Fruit fly (Drosophila melanogaster) whole organism, embryonic: ENCODE measurements around the gene Dbp21E2.

Experiments used
- Aef1 ChIP-seq: fragments of 200-800 bp; sonication (Bioruptor generic); IDR thresholded peaks from 3 replicates; pipeline ENCODE4 v1.3.6; 2022; ENCODE audit warnings: missing biosample characterization, missing genetic modification characterization
- CG10274 ChIP-seq: fragments of 200-800 bp; sonication (Bioruptor generic); optimal IDR thresholded peaks from 3 replicates; lab custom pipeline; 2017; ENCODE audit warnings: missing biosample characterization, mild to moderate bottlenecking, missing genetic modification characterization
- CG11093 ChIP-seq: fragments of 200-800 bp; sonication (Bioruptor generic); IDR thresholded peaks from 3 replicates; pipeline ENCODE4 v1.3.6; 2022; ENCODE audit warnings: missing biosample characterization, missing genetic modification characterization
- CG12769 ChIP-seq: fragments of 200-800 bp; sonication (Bioruptor generic); optimal IDR thresholded peaks from 2 replicates; lab custom pipeline; 2019; ENCODE audit warnings: missing biosample characterization, mild to moderate bottlenecking, missing genetic modification characterization, moderate library complexity
- CG17361 ChIP-seq: fragments of 200-800 bp; sonication (Bioruptor generic); IDR thresholded peaks from 3 replicates; pipeline ENCODE4 v1.3.6; 2022; ENCODE audit warnings: missing biosample characterization, missing genetic modification characterization
- CG18011 ChIP-seq: fragments of 200-800 bp; sonication (Bioruptor generic); optimal IDR thresholded peaks from 2 replicates; lab custom pipeline; 2017; ENCODE audit warnings: missing biosample characterization, missing genetic modification characterization, mild to moderate bottlenecking, moderate library complexity, missing genotype
- CG2120 ChIP-seq: fragments of 200-800 bp; sonication (Bioruptor generic); optimal IDR thresholded peaks from 3 replicates; lab custom pipeline; 2016; ENCODE audit warnings: missing biosample characterization, missing genetic modification characterization
- CG32772 ChIP-seq: fragments of 200-800 bp; sonication (Bioruptor generic); IDR thresholded peaks from 2 replicates; pipeline ENCODE4 v1.3.6; 2022; ENCODE audit warnings: missing biosample characterization, missing genetic modification characterization
- CG3281 ChIP-seq: fragments of 200-800 bp; sonication (Bioruptor generic); optimal IDR thresholded peaks from 3 replicates; lab custom pipeline; 2017; ENCODE audit warnings: missing biosample characterization, mild to moderate bottlenecking, missing genetic modification characterization
- CG3407 ChIP-seq: fragments of 200-800 bp; sonication (Bioruptor generic); optimal IDR thresholded peaks from 2 replicates; lab custom pipeline; 2018; ENCODE audit warnings: missing biosample characterization, mild to moderate bottlenecking, missing genetic modification characterization
- CG3726 ChIP-seq: fragments of 200-800 bp; sonication (Bioruptor generic); IDR thresholded peaks from 3 replicates; pipeline ENCODE4, ENCODE4 v1.3.6; 2022; ENCODE audit warnings: missing biosample characterization, missing genetic modification characterization
- CG4854 ChIP-seq: fragments of 200-800 bp; sonication (Bioruptor generic); optimal IDR thresholded peaks from 2 replicates; lab custom pipeline; 2016; ENCODE audit warnings: missing biosample characterization, missing genetic modification characterization, inconsistent platforms
- CG6689 ChIP-seq: fragments of 200-800 bp; sonication (Bioruptor generic); IDR thresholded peaks from 2 replicates; pipeline ENCODE4 v1.3.6; 2022; ENCODE audit warnings: missing biosample characterization, missing genetic modification characterization
- CG8765 ChIP-seq: fragments of 200-800 bp; sonication (Bioruptor generic); IDR thresholded peaks from 2 replicates; pipeline ENCODE4 v1.3.6; 2022; ENCODE audit warnings: missing biosample characterization, missing genetic modification characterization
- Drgx ChIP-seq: fragments of 200-800 bp; sonication (Bioruptor generic); IDR thresholded peaks from 2 replicates; pipeline ENCODE4 v1.3.6; 2022; ENCODE audit warnings: missing biosample characterization, missing genetic modification characterization
- Ets65A ChIP-seq: fragments of 200-800 bp; sonication (Bioruptor generic); peaks from one replicate; lab custom pipeline; 2016; ENCODE audit warnings: missing biosample characterization, missing genetic modification characterization
- H2.0 ChIP-seq: fragments of 200-800 bp; sonication (Bioruptor generic); IDR thresholded peaks from 2 replicates; pipeline ENCODE4 v1.3.6; 2022; ENCODE audit warnings: missing biosample characterization, missing genetic modification characterization
- HLH3B ChIP-seq: fragments of 200-800 bp; sonication (Bioruptor generic); IDR thresholded peaks from 2 replicates; pipeline ENCODE4 v1.3.6; 2022; ENCODE audit warnings: missing biosample characterization, missing genetic modification characterization
- Hand ChIP-seq: fragments of 200-800 bp; sonication (Bioruptor generic); optimal IDR thresholded peaks from 2 replicates; lab custom pipeline; 2017; ENCODE audit warnings: mild to moderate bottlenecking, missing biosample characterization, missing genetic modification reagents, missing genetic modification characterization
- HmgZ ChIP-seq: fragments of 200-800 bp; sonication (Bioruptor generic); optimal IDR thresholded peaks from 2 replicates; lab custom pipeline; 2018; ENCODE audit warnings: missing biosample characterization, mild to moderate bottlenecking, missing genetic modification characterization
- Hmr ChIP-seq: fragments of 200-800 bp; sonication (Bioruptor generic); optimal IDR thresholded peaks from 3 replicates; lab custom pipeline; 2017; ENCODE audit warnings: mild to moderate bottlenecking, missing biosample characterization, missing genetic modification reagents, missing genetic modification characterization
- Hr51 ChIP-seq, 2 experiments: fragments of 200-800 bp; sonication (Bioruptor generic); optimal IDR thresholded peaks; 2 replicates in 1 of 2; 3 replicates in 1 of 2; lab custom pipeline; 2016 to 2018; ENCODE audit warnings: missing biosample characterization in 2 of 2, missing genetic modification characterization in 2 of 2, mild to moderate bottlenecking in 1 of 2, moderate library complexity in 1 of 2
- Lhr ChIP-seq: fragments of 200-800 bp; sonication (Bioruptor generic); optimal IDR thresholded peaks from 3 replicates; lab custom pipeline; 2017; ENCODE audit warnings: mild to moderate bottlenecking, missing biosample characterization, missing genetic modification reagents, missing genetic modification characterization
- Med ChIP-seq: fragments of 200-800 bp; sonication (Bioruptor generic); peaks from one replicate; lab custom pipeline; 2016; ENCODE audit warnings: missing biosample characterization, missing genetic modification characterization, mild to moderate bottlenecking, inconsistent platforms, moderate library complexity
- PHDP ChIP-seq: fragments of 200-800 bp; sonication (Bioruptor generic); optimal IDR thresholded peaks from 3 replicates; lab custom pipeline; 2018; ENCODE audit warnings: missing biosample characterization, mild to moderate bottlenecking, missing genetic modification characterization, moderate library complexity
- Six4 ChIP-seq: fragments of 200-800 bp; sonication (Bioruptor generic); optimal IDR thresholded peaks from 2 replicates; lab custom pipeline; 2016; ENCODE audit warnings: missing biosample characterization, missing genetic modification characterization
- Sox102F ChIP-seq: fragments of 200-800 bp; sonication (Bioruptor generic); optimal IDR thresholded peaks from 2 replicates; lab custom pipeline; 2018; ENCODE audit warnings: missing biosample characterization, mild to moderate bottlenecking, missing genetic modification characterization, moderate library complexity
- Tbp ChIP-seq: fragments of >200 bp; optimal IDR thresholded peaks from 2 replicates; lab custom pipeline; 2018; ENCODE audit warnings: missing biosample characterization, missing genetic modification characterization
- bsh ChIP-seq, 2 experiments: fragments of 200-800 bp; sonication (Bioruptor generic); optimal IDR thresholded peaks; 2 replicates each; lab custom pipeline; 2017 to 2018; ENCODE audit warnings: mild to moderate bottlenecking in 2 of 2, missing biosample characterization in 2 of 2, missing genetic modification characterization in 2 of 2, moderate library complexity in 1 of 2
- gem ChIP-seq: fragments of 200-800 bp; sonication (Bioruptor generic); optimal IDR thresholded peaks from 2 replicates; lab custom pipeline; 2019; ENCODE audit warnings: missing biosample characterization, mild to moderate bottlenecking, missing genetic modification characterization, moderate library complexity
- grau ChIP-seq: fragments of 200-800 bp; optimal IDR thresholded peaks from 3 replicates; lab custom pipeline; 2019; ENCODE audit warnings: missing biosample characterization, mild to moderate bottlenecking, missing genetic modification characterization, moderate library complexity
- grn ChIP-seq: fragments of 200-800 bp; sonication (Bioruptor generic); optimal IDR thresholded peaks from 3 replicates; lab custom pipeline; 2017; ENCODE audit warnings: missing biosample characterization, missing genetic modification characterization
- hb ChIP-seq: fragments of 200-800 bp; sonication (Bioruptor generic); IDR thresholded peaks from 3 replicates; pipeline ENCODE4 v1.3.6; 2022; ENCODE audit warnings: missing biosample characterization, missing genetic modification characterization; ENCODE audit not compliant: partially characterized antibody
- hkb ChIP-seq, 2 experiments: fragments of 200-800 bp in 1 of 2; fragments of >200 bp in 1 of 2; sonication (Bioruptor generic) in 1 of 2; IDR thresholded peaks in 1 of 2; optimal IDR thresholded peaks in 1 of 2; 2 replicates each; pipeline versions ENCODE4 v1.3.6 to Lab custom; 2017 to 2022; ENCODE audit warnings: missing biosample characterization in 1 of 2, missing genetic modification characterization in 1 of 2
- jing ChIP-seq: fragments of 200-800 bp; sonication (Bioruptor generic); optimal IDR thresholded peaks from 2 replicates; lab custom pipeline; 2018; ENCODE audit warnings: missing biosample characterization, mild to moderate bottlenecking, missing genetic modification characterization
- kay ChIP-seq: fragments of 200-800 bp; sonication (Bioruptor generic); optimal IDR thresholded peaks from 2 replicates; lab custom pipeline; 2016; ENCODE audit warnings: missing biosample characterization, missing genetic modification characterization
- otp ChIP-seq: fragments of 200-800 bp; sonication (Bioruptor generic); IDR thresholded peaks from 3 replicates; pipeline ENCODE4, ENCODE4 v1.3.6; 2022; ENCODE audit warnings: missing biosample characterization, missing genetic modification characterization
- peb ChIP-seq: fragments of 200-800 bp; sonication (Bioruptor generic); IDR thresholded peaks from 2 replicates; pipeline ENCODE4 v1.3.6; 2022; ENCODE audit warnings: missing biosample characterization, missing genetic modification characterization
- sens ChIP-seq: fragments of 200-800 bp; sonication (Bioruptor generic); peaks from one replicate; lab custom pipeline; 2016; ENCODE audit warnings: missing biosample characterization, missing genetic modification characterization
- sr ChIP-seq: fragments of 200-800 bp; sonication (Bioruptor generic); IDR thresholded peaks from 3 replicates; pipeline ENCODE4 v1.3.6; 2022; ENCODE audit warnings: missing biosample characterization, missing genetic modification characterization
- stwl ChIP-seq: fragments of 200-800 bp; sonication (Bioruptor generic); optimal IDR thresholded peaks from 3 replicates; lab custom pipeline; 2018; ENCODE audit warnings: missing biosample characterization, mild to moderate bottlenecking, missing genetic modification characterization, moderate library complexity
- tio ChIP-seq: fragments of 200-800 bp; sonication (Bioruptor generic); optimal IDR thresholded peaks from 2 replicates; lab custom pipeline; 2017; ENCODE audit warnings: missing biosample characterization, missing genetic modification characterization, inconsistent platforms
- tll ChIP-seq, 2 experiments: fragments of 200-800 bp in 1 of 2; fragments of >200 bp in 1 of 2; sonication (Bioruptor generic) in 1 of 2; optimal IDR thresholded peaks; 2 replicates each; lab custom pipeline; 2017 to 2019; ENCODE audit warnings: missing biosample characterization in 2 of 2, missing genetic modification characterization in 2 of 2, mild to moderate bottlenecking in 1 of 2, moderate library complexity in 1 of 2
- yki ChIP-seq: fragments of >200 bp; optimal IDR thresholded peaks from 3 replicates; lab custom pipeline; 2018
- z ChIP-seq: fragments of 200-800 bp; sonication (Bioruptor generic); IDR thresholded peaks from 3 replicates; pipeline ENCODE4 v1.3.6; 2022; ENCODE audit warnings: missing biosample characterization, missing genetic modification characterization
- zf30C ChIP-seq: fragments of 200-800 bp; sonication (Bioruptor generic); optimal IDR thresholded peaks from 3 replicates; lab custom pipeline; 2018; ENCODE audit warnings: missing biosample characterization, mild to moderate bottlenecking, missing genetic modification characterization

The Dbp21E2 gene

DNA sequence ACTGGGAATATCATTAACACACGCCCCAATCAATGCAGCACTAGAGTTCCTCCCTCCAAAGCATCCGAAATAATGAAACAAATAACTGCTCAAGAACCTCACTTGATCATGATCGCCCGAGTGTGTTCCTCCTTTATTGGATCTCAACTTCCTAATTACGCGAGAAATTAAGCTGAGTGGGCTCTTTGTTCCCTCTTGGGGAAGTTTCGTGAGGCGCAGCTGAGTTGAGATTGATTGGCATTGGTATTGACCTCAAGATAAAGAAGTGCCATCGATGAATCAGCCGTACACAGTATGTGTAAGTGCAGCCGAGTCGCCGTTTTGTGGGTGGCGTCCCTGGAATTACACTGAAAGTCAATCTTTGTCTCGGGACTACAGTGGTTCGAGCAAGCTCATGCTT lies 31.5 kb downstream of the Dbp21E2 start:
- TF ChIP-seq CG3726 (GFP tag; lab: Robert Waterston, UW) (no peak), Sox102F (GFP tag; lab: Kevin White, UChicago) (no peak), bsh (GFP tag; optimal IDR thresholded peaks at IDR 0.05; lab: Kevin White, UChicago) (no peak), HmgZ (tag; lab: Kevin White, UChicago) (no peak), CG32772 (GFP tag; lab: Robert Waterston, UW) (no peak), Tbp (GFP tag; lab: Kevin White, UChicago) (no peak), hkb (optimal IDR thresholded peaks at IDR 0.05; lab: Kevin White, UChicago) (no peak), hkb (GFP tag; IDR thresholded peaks at IDR 0.05; lab: Robert Waterston, UW) (no peak), z (GFP tag; lab: Robert Waterston, UW) (no peak), CG8765 (GFP tag; lab: Robert Waterston, UW) (no peak), stwl (no peak), CG3281 (no peak), CG6689 (GFP tag; lab: Robert Waterston, UW) (no peak)

DNA sequence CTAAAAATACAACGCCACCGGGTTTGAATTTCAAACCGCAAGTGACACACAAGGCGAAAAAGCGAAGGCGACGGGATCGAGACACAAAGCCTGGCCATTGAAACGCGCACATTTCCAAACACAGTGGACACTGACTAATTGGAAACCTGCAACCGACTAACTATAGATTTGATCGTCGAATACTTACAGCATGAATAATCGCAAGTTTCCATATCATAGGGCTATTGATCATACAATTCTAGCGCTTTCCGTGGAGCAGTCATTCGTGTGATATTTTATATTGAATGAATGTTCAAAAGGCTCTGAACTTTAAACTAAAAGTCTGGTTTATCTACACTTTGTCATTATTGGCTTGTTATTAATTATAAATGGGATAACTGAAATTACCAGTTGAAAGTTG lies 31.9 kb downstream of the Dbp21E2 start:
- peak; percentile 2 for TF ChIP-seq Ets65A
- no peak for TF ChIP-seq kay
- TF ChIP-seq CG2120 (GFP tag; lab: Kevin White, UChicago): peak; percentile 13
- no peak for TF ChIP-seq tll (GFP tag; optimal IDR thresholded peaks at IDR 0.05; lab: Kevin White, UChicago)
- TF ChIP-seq Hmr (GFP tag; lab: Kevin White, UChicago): peak; percentile 5
- peak; percentile 36 for TF ChIP-seq grau (tag; lab: Kevin White, UChicago)
- TF ChIP-seq jing: no peak
- no peak for TF ChIP-seq Hand
- TF ChIP-seq tio: peak; percentile 7
- peak; percentile 28 for TF ChIP-seq sens (GFP tag; lab: Kevin White, UChicago)
- peak; percentile 21 for TF ChIP-seq Med (GFP tag; lab: Kevin White, UChicago)
- TF ChIP-seq PHDP (tag; lab: Kevin White, UChicago): peak; percentile 5
- peak; percentile 11 for TF ChIP-seq gem (tag; lab: Kevin White, UChicago)

DNA sequence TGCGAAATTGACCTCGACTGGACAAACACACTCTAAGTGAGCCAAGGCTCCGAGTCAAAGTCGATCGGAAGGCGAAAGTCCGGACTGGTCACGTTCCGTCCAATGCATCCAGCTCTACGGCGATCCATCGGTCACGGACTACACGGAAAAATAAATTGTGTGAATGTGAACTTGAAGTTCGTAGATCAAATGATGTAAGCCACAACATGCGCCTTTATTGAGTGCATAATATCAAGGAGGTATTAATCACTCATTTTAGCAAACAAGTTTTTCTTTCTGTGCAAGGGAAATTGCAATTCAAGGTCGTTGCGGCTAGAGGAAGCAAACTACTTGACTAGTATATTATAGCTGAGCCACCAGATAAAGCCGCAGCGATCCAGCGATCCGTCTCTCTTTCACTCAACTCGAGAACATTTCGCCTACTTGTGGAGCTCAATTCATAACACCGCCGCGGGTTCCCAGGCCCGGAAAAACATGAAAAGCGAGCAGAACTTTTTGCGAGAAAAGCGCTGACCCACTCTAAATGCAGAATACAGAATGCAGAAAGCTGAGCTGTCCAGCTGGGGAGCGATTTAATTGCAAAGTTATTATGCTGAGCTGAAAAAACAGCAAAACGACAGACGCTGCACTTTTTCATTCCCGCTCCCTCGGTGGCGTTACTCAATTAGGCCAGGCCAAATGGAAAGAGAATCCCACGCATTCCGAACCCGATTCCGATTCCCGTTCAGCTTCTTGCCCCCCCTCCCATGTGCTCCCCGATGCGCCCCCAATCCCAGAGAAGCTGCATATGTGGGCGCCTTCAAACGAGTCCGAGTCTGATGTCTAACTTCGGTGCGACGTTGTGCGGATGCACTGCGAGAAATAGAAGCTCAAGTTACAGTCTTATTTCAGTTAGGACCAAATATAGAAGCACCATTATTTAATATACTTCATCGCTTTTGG lies 32.7 kb downstream of the Dbp21E2 start:
- no peak for TF ChIP-seq hb (GFP tag; lab: Robert Waterston, UW)
- TF ChIP-seq Hr51 (GFP tag; optimal IDR thresholded peaks at IDR 0.05; lab: Kevin White, UChicago): no peak
- no peak for TF ChIP-seq CG3407 (GFP tag; lab: Kevin White, UChicago)
- no peak for TF ChIP-seq Lhr (GFP tag; lab: Kevin White, UChicago)
- TF ChIP-seq grn (GFP tag; lab: Kevin White, UChicago): no peak
- TF ChIP-seq zf30C: peak; percentile 3
- TF ChIP-seq CG11093 (GFP tag; lab: Robert Waterston, UW): no peak
- TF ChIP-seq Drgx (GFP tag; lab: Robert Waterston, UW): peak; percentile 58
- TF ChIP-seq grau (tag; lab: Kevin White, UChicago): no peak
- peak; percentile 9 for TF ChIP-seq Ets65A
- no peak for TF ChIP-seq PHDP (tag; lab: Kevin White, UChicago)
- TF ChIP-seq H2.0 (GFP tag; lab: Robert Waterston, UW): no peak
- no peak for TF ChIP-seq peb (GFP tag; lab: Robert Waterston, UW)
- no peak for TF ChIP-seq Aef1
- TF ChIP-seq HLH3B (GFP tag; lab: Robert Waterston, UW): 0 out of 2 replicates have a peak, but pooled peaks have one; percentile 11
- TF ChIP-seq CG10274 (GFP tag; lab: Kevin White, UChicago): no peak
- peak; percentile 88 for TF ChIP-seq sr (GFP tag; lab: Robert Waterston, UW)
- no peak for TF ChIP-seq Six4
- TF ChIP-seq CG18011 (GFP tag; lab: Kevin White, UChicago): no peak
- TF ChIP-seq otp: no peak
- TF ChIP-seq CG17361: no peak
- peak; percentile 46 for TF ChIP-seq CG12769 (tag; lab: Kevin White, UChicago)
- no peak for TF ChIP-seq CG4854
- peak; percentile 47 for TF ChIP-seq Med (GFP tag; lab: Kevin White, UChicago)
- TF ChIP-seq yki (lab: Kevin White, UChicago): no peak
